Fruit fly (Drosophila melanogaster) whole organism, embryonic: ENCODE measurements around the gene boil.

ENCODE experiments used
- Antp ChIP-seq: fragments of 200-800 bp; sonication (Bioruptor generic); optimal IDR thresholded peaks from 3 replicates; lab custom pipeline; 2016; ENCODE audit warnings: missing biosample characterization, missing genetic modification characterization
- Atf3 ChIP-seq: fragments of 200-800 bp; sonication (Bioruptor generic); optimal IDR thresholded peaks from 3 replicates; lab custom pipeline; 2016; ENCODE audit warnings: missing biosample characterization, missing genetic modification characterization
- Blimp-1 ChIP-seq: fragments of 200-800 bp; sonication (Bioruptor generic); optimal IDR thresholded peaks from 3 replicates; lab custom pipeline; 2018; ENCODE audit warnings: missing biosample characterization, missing genetic modification characterization, mild to moderate bottlenecking, moderate library complexity, missing genetic modification reagents
- CG10959 ChIP-seq: fragments of 200-800 bp; sonication (Bioruptor generic); IDR thresholded peaks from 2 replicates; pipeline ENCODE4 v1.3.6; 2022; ENCODE audit warnings: missing biosample characterization, missing genetic modification characterization
- CG11695 ChIP-seq: fragments of 200-800 bp; sonication (Bioruptor generic); IDR thresholded peaks from 3 replicates; pipeline ENCODE4 v1.3.6; 2022; ENCODE audit warnings: missing biosample characterization, missing genetic modification characterization
- CG11696 ChIP-seq: fragments of 200-800 bp; sonication (Bioruptor generic); IDR thresholded peaks from 2 replicates; pipeline ENCODE4 v1.3.6; 2022; ENCODE audit warnings: missing biosample characterization, missing genetic modification characterization
- CG12299 ChIP-seq: fragments of 200-800 bp; sonication (Bioruptor generic); optimal IDR thresholded peaks from 2 replicates; lab custom pipeline; 2018; ENCODE audit warnings: missing biosample characterization, mild to moderate bottlenecking, missing genetic modification characterization
- CG12769 ChIP-seq: fragments of 200-800 bp; sonication (Bioruptor generic); optimal IDR thresholded peaks from 2 replicates; lab custom pipeline; 2019; ENCODE audit warnings: missing biosample characterization, mild to moderate bottlenecking, missing genetic modification characterization, moderate library complexity
- CG12942 ChIP-seq: fragments of 200-800 bp; sonication (Bioruptor generic); optimal IDR thresholded peaks from 3 replicates; lab custom pipeline; 2016; ENCODE audit warnings: missing biosample characterization, missing genetic modification characterization
- CG14667 ChIP-seq: fragments of 200-800 bp; sonication (Bioruptor generic); IDR thresholded peaks from 2 replicates; pipeline ENCODE4 v1.3.6; 2022; ENCODE audit warnings: missing biosample characterization, missing genetic modification characterization
- CG15011 ChIP-seq: fragments of 200-800 bp; sonication (Bioruptor generic); optimal IDR thresholded peaks from 3 replicates; lab custom pipeline; 2018; ENCODE audit warnings: missing biosample characterization, mild to moderate bottlenecking, missing genetic modification characterization
- CG17385 ChIP-seq: fragments of 200-800 bp; sonication (Bioruptor generic); optimal IDR thresholded peaks from 3 replicates; lab custom pipeline; 2018; ENCODE audit warnings: missing biosample characterization, mild to moderate bottlenecking, missing genetic modification characterization
- CG1832 ChIP-seq: fragments of 200-800 bp; sonication (Bioruptor generic); optimal IDR thresholded peaks from 2 replicates; lab custom pipeline; 2017; ENCODE audit warnings: missing biosample characterization, mild to moderate bottlenecking, missing genetic modification characterization, inconsistent platforms
- CG18599 ChIP-seq: fragments of 200-800 bp; sonication (Bioruptor generic); optimal IDR thresholded peaks from 3 replicates; lab custom pipeline; 2017; ENCODE audit warnings: missing biosample characterization, missing genetic modification characterization, mild to moderate bottlenecking, moderate library complexity, missing genetic modification reagents
- CG18764 ChIP-seq: fragments of 200-800 bp; sonication (Bioruptor generic); optimal IDR thresholded peaks from 3 replicates; lab custom pipeline; 2016; ENCODE audit warnings: missing biosample characterization, missing genetic modification characterization
- CG2129 ChIP-seq: fragments of 200-800 bp; sonication (Bioruptor generic); IDR thresholded peaks from 2 replicates; pipeline ENCODE4 v1.3.6; 2022; ENCODE audit warnings: missing biosample characterization, missing genetic modification characterization; ENCODE audit not compliant: partially characterized antibody
- CG2875 ChIP-seq: fragments of 200-800 bp; sonication (Bioruptor generic); optimal IDR thresholded peaks from 2 replicates; lab custom pipeline; 2017; ENCODE audit warnings: missing biosample characterization, mild to moderate bottlenecking, missing genetic modification characterization, missing genetic modification reagents
- CG31388 ChIP-seq: fragments of 200-800 bp; sonication (Bioruptor generic); optimal IDR thresholded peaks from 2 replicates; lab custom pipeline; 2016; ENCODE audit warnings: missing biosample characterization, missing genetic modification characterization
- CG31441 ChIP-seq: fragments of 200-800 bp; sonication (Bioruptor generic); IDR thresholded peaks from 2 replicates; pipeline ENCODE4 v1.3.6; 2022; ENCODE audit warnings: missing biosample characterization, missing genetic modification characterization
- CG3726 ChIP-seq: fragments of 200-800 bp; sonication (Bioruptor generic); IDR thresholded peaks from 3 replicates; pipeline ENCODE4, ENCODE4 v1.3.6; 2022; ENCODE audit warnings: missing biosample characterization, missing genetic modification characterization
- CG6254 ChIP-seq: fragments of 200-800 bp; sonication (Bioruptor generic); optimal IDR thresholded peaks from 3 replicates; lab custom pipeline; 2017; ENCODE audit warnings: mild to moderate bottlenecking, missing biosample characterization, missing genetic modification reagents, missing genetic modification characterization
- CG7357 ChIP-seq: fragments of 200-800 bp; sonication (Bioruptor generic); IDR thresholded peaks from 3 replicates; pipeline ENCODE4 v1.3.6; 2022; ENCODE audit warnings: missing biosample characterization, missing genetic modification characterization
- CG7372 ChIP-seq: fragments of 200-800 bp; sonication (Bioruptor generic); IDR thresholded peaks from 2 replicates; pipeline ENCODE4 v1.3.6; 2022; ENCODE audit warnings: missing biosample characterization, missing genetic modification characterization
- CG7963 ChIP-seq: fragments of 200-800 bp; sonication (Bioruptor generic); IDR thresholded peaks from 3 replicates; pipeline ENCODE4 v1.3.6; 2022; ENCODE audit warnings: missing biosample characterization, missing genetic modification characterization; ENCODE audit not compliant: partially characterized antibody
- CG8388 ChIP-seq: fragments of 200-800 bp; sonication (Bioruptor generic); optimal IDR thresholded peaks from 2 replicates; lab custom pipeline; 2019; ENCODE audit warnings: missing biosample characterization, mild to moderate bottlenecking, missing genetic modification characterization, moderate library complexity
- CG8765 ChIP-seq: fragments of 200-800 bp; sonication (Bioruptor generic); IDR thresholded peaks from 2 replicates; pipeline ENCODE4 v1.3.6; 2022; ENCODE audit warnings: missing biosample characterization, missing genetic modification characterization
- CG9609 ChIP-seq: fragments of 200-800 bp; sonication (Bioruptor generic); optimal IDR thresholded peaks from 3 replicates; lab custom pipeline; 2016; ENCODE audit warnings: missing biosample characterization, missing genetic modification characterization
- Doc2 ChIP-seq: fragments of 200-800 bp; sonication (Bioruptor generic); IDR thresholded peaks from 2 replicates; pipeline ENCODE4 v1.3.6; 2022; ENCODE audit warnings: missing biosample characterization, missing genetic modification characterization
- Dref ChIP-seq: fragments of 200-800 bp; sonication (Bioruptor generic); IDR thresholded peaks from 2 replicates; pipeline ENCODE4 v1.3.6; 2022; ENCODE audit warnings: missing biosample characterization, missing genetic modification characterization
- E2f1 ChIP-seq: fragments of 200-800 bp; sonication (Bioruptor generic); IDR thresholded peaks from 2 replicates; pipeline ENCODE4 v1.3.6; 2022; ENCODE audit warnings: missing biosample characterization, missing genetic modification characterization
- Med ChIP-seq: fragments of 200-800 bp; sonication (Bioruptor generic); peaks from one replicate; lab custom pipeline; 2016; ENCODE audit warnings: missing biosample characterization, missing genetic modification characterization, mild to moderate bottlenecking, inconsistent platforms, moderate library complexity
- NFAT ChIP-seq: fragments of 200-800 bp; sonication (Bioruptor generic); IDR thresholded peaks from 2 replicates; pipeline ENCODE4 v1.3.6; 2022; ENCODE audit warnings: missing biosample characterization, missing genetic modification characterization
- Rfx ChIP-seq: fragments of 200-800 bp; sonication (Bioruptor generic); IDR thresholded peaks from 2 replicates; pipeline ENCODE4 v1.3.6; 2022; ENCODE audit warnings: missing biosample characterization, missing genetic modification characterization
- Side ChIP-seq: fragments of 200-800 bp; sonication (Bioruptor generic); optimal IDR thresholded peaks from 2 replicates; lab custom pipeline; 2016; ENCODE audit warnings: missing biosample characterization, missing genetic modification characterization
- Stat92E ChIP-seq, 3 experiments: fragments of >200 bp in 2 of 3; fragments of 200-800 bp in 1 of 3; sonication (Bioruptor generic) in 1 of 3; optimal IDR thresholded peaks; 2 replicates each; lab custom pipeline; 2017 to 2019; ENCODE audit warnings: missing biosample characterization in 3 of 3, missing genetic modification characterization in 3 of 3, mild to moderate bottlenecking in 1 of 3, moderate library complexity in 1 of 3
- TFAM ChIP-seq: fragments of 200-800 bp; sonication (Bioruptor generic); optimal IDR thresholded peaks from 2 replicates; lab custom pipeline; 2017; ENCODE audit warnings: missing biosample characterization, missing genetic modification characterization, inconsistent platforms
- amos ChIP-seq: fragments of 200-800 bp; sonication (Bioruptor generic); IDR thresholded peaks from 2 replicates; pipeline ENCODE4 v1.3.6; 2022; ENCODE audit warnings: missing biosample characterization, missing genetic modification characterization; ENCODE audit not compliant: partially characterized antibody
- ato ChIP-seq: fragments of 200-800 bp; sonication (Bioruptor generic); IDR thresholded peaks from 2 replicates; pipeline ENCODE4 v1.3.6; 2022; ENCODE audit warnings: missing biosample characterization, missing genetic modification characterization; ENCODE audit not compliant: partially characterized antibody
- cato ChIP-seq: fragments of 200-800 bp; sonication (Bioruptor generic); optimal IDR thresholded peaks from 2 replicates; lab custom pipeline; 2016; ENCODE audit warnings: missing biosample characterization, missing genetic modification characterization, borderline replicate concordance
- crp ChIP-seq, 2 experiments: fragments of 200-800 bp; sonication (Bioruptor generic); optimal IDR thresholded peaks; 2 replicates in 1 of 2; 3 replicates in 1 of 2; lab custom pipeline; 2017; ENCODE audit warnings: missing biosample characterization in 2 of 2, missing genetic modification characterization in 2 of 2, mild to moderate bottlenecking in 1 of 2, moderate library complexity in 1 of 2
- en ChIP-seq: fragments of 200-800 bp; sonication (Bioruptor generic); optimal IDR thresholded peaks from 2 replicates; lab custom pipeline; 2016; ENCODE audit warnings: missing biosample characterization, missing genetic modification characterization
- ewg ChIP-seq: fragments of 200-800 bp; sonication (Bioruptor generic); optimal IDR thresholded peaks from 3 replicates; lab custom pipeline; 2017; ENCODE audit warnings: mild to moderate bottlenecking, missing biosample characterization, missing genetic modification reagents, missing genetic modification characterization
- gcm ChIP-seq: fragments of 200-800 bp; sonication (Bioruptor generic); optimal IDR thresholded peaks from 2 replicates; lab custom pipeline; 2019; ENCODE audit warnings: missing biosample characterization, mild to moderate bottlenecking, missing genetic modification characterization, moderate library complexity
- gcm2 ChIP-seq: fragments of 200-800 bp; sonication (Bioruptor generic); optimal IDR thresholded peaks from 2 replicates; lab custom pipeline; 2016; ENCODE audit warnings: missing biosample characterization, missing genetic modification characterization
- ro ChIP-seq: fragments of 200-800 bp; sonication (Bioruptor generic); IDR thresholded peaks from 2 replicates; pipeline ENCODE4 v1.3.6; 2022; ENCODE audit warnings: missing biosample characterization, missing genetic modification characterization
- slou ChIP-seq: fragments of 200-800 bp; sonication (Bioruptor generic); optimal IDR thresholded peaks from 3 replicates; lab custom pipeline; 2016; ENCODE audit warnings: missing biosample characterization, missing genetic modification characterization
- sob ChIP-seq: fragments of 200-800 bp; sonication (Bioruptor generic); IDR thresholded peaks from 2 replicates; pipeline ENCODE4 v1.3.6; 2022; ENCODE audit warnings: missing biosample characterization, missing genetic modification characterization
- stc ChIP-seq: fragments of 200-800 bp; sonication (Bioruptor generic); IDR thresholded peaks from 2 replicates; pipeline ENCODE4 v1.3.6; 2022; ENCODE audit warnings: missing biosample characterization, missing genetic modification characterization
- tll ChIP-seq, 2 experiments: fragments of 200-800 bp in 1 of 2; fragments of >200 bp in 1 of 2; sonication (Bioruptor generic) in 1 of 2; optimal IDR thresholded peaks; 2 replicates each; lab custom pipeline; 2017 to 2019; ENCODE audit warnings: missing biosample characterization in 2 of 2, missing genetic modification characterization in 2 of 2, mild to moderate bottlenecking in 1 of 2, moderate library complexity in 1 of 2
- wek ChIP-seq: fragments of 200-800 bp; sonication (Bioruptor generic); optimal IDR thresholded peaks from 3 replicates; lab custom pipeline; 2018; ENCODE audit warnings: missing biosample characterization, mild to moderate bottlenecking, missing genetic modification characterization, moderate library complexity

Gene boil

DNA sequence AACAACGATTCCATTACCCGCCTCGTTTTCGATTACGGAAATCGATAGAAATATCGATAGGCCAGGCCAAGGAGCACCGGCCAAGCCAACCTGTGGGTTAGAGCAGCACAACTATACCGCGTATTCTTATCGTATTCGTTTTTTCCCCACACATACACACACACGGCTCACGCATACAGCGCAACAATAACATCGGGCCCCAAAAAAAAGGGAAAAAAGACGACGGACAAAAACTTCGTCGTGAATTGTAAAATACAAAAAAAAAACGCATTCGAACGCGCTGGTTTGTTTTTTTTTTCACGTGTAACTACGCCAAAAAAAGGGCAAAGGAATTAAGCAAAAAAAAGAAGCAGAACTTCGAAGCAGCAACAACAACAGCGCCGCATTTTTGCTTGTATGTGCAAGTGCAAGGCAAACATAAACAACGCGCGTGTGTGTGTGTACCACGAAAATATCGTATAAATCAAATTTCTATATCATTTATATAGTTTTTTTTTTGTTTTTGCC, 33.5 kb downstream of the boil start, which contains the start of gene CG32772 (continued):
- no peak for TF ChIP-seq CG11695 (GFP tag; lab: Robert Waterston, UW)
- TF ChIP-seq CG8765 (GFP tag; lab: Robert Waterston, UW) = no peak
- no peak for TF ChIP-seq CG15011 (GFP tag; lab: Kevin White, UChicago)
- TF ChIP-seq CG12942 = no peak
- TF ChIP-seq tll (GFP tag; optimal IDR thresholded peaks at IDR 0.05; lab: Kevin White, UChicago) = no peak
- TF ChIP-seq CG2875 (GFP tag; lab: Kevin White, UChicago) = no peak
- no peak for TF ChIP-seq NFAT (GFP tag; lab: Robert Waterston, UW)
- TF ChIP-seq Rfx (GFP tag; lab: Robert Waterston, UW) = 0 out of 2 replicates have a peak, but pooled peaks have one; percentile 11
- no peak for TF ChIP-seq CG11696
- peak; percentile 80 for TF ChIP-seq CG7963
- no peak for TF ChIP-seq CG12299 (tag; lab: Kevin White, UChicago)
- TF ChIP-seq CG7372 = no peak
- TF ChIP-seq CG18764 (GFP tag; lab: Kevin White, UChicago) = no peak
- TF ChIP-seq CG12769 (tag; lab: Kevin White, UChicago) = no peak
- peak; percentile 81 for TF ChIP-seq amos (GFP tag; lab: Robert Waterston, UW)
- TF ChIP-seq gcm2 (GFP tag; lab: Kevin White, UChicago) = no peak
- TF ChIP-seq CG31388 (GFP tag; lab: Kevin White, UChicago) = no peak
- no peak for TF ChIP-seq CG7357 (GFP tag; lab: Robert Waterston, UW)
- no peak for TF ChIP-seq sob (GFP tag; lab: Robert Waterston, UW)
- no peak for TF ChIP-seq Atf3
- TF ChIP-seq CG17385 = peak; percentile 41
- TF ChIP-seq stc (GFP tag; lab: Robert Waterston, UW) = no peak
- no peak for TF ChIP-seq en
- no peak for TF ChIP-seq Blimp-1 (GFP tag; lab: Kevin White, UChicago)
- TF ChIP-seq TFAM (GFP tag; lab: Kevin White, UChicago) = no peak
- TF ChIP-seq CG2129 (GFP tag; lab: Robert Waterston, UW) = peak; percentile 25; the same call in 1 of the 2 replicates
- TF ChIP-seq CG14667 (GFP tag; lab: Robert Waterston, UW) = no peak
- no peak for TF ChIP-seq cato (GFP tag; lab: Kevin White, UChicago)
- TF ChIP-seq Dref = peak; percentile 92
- no peak for TF ChIP-seq Stat92E (GFP tag; optimal IDR thresholded peaks at IDR 0.05; lab: Kevin White, UChicago)
- TF ChIP-seq Doc2 (GFP tag; lab: Robert Waterston, UW) = no peak
- TF ChIP-seq CG9609 (GFP tag; lab: Kevin White, UChicago) = no peak
- TF ChIP-seq crp (GFP tag; optimal IDR thresholded peaks at IDR 0.05; lab: Kevin White, UChicago) = no peak
- no peak for TF ChIP-seq Side (GFP tag; lab: Kevin White, UChicago)
- no peak for TF ChIP-seq Antp (GFP tag; lab: Kevin White, UChicago)
- no peak for TF ChIP-seq E2f1 (GFP tag; lab: Robert Waterston, UW)
- TF ChIP-seq Med (GFP tag; lab: Kevin White, UChicago) = peak; percentile 61
- no peak for TF ChIP-seq slou (GFP tag; lab: Kevin White, UChicago)
- TF ChIP-seq CG18599 (GFP tag; lab: Kevin White, UChicago) = no peak
- TF ChIP-seq CG31441 (GFP tag; lab: Robert Waterston, UW) = no peak; the same call in 1 of the 2 replicates
- no peak for TF ChIP-seq ro
- peak; percentile 85 for TF ChIP-seq ato (GFP tag; lab: Robert Waterston, UW)
- TF ChIP-seq CG10959 (GFP tag; lab: Robert Waterston, UW) = no peak
- no peak for TF ChIP-seq gcm
- no peak for TF ChIP-seq wek (GFP tag; lab: Kevin White, UChicago)
- no peak for TF ChIP-seq CG3726
- TF ChIP-seq ewg (GFP tag; lab: Kevin White, UChicago) = no peak
- no peak for TF ChIP-seq CG8388 (GFP tag; lab: Kevin White, UChicago)
- TF ChIP-seq CG6254 = no peak
- peak; percentile 62 for TF ChIP-seq CG1832 (GFP tag; lab: Kevin White, UChicago)
